Worm (Caenorhabditis elegans) whole organism, L1 larva: ENCODE results near the gene dmsr-6.

Source experiments
- C16A3.4 ChIP-seq: fragments of 150-350 bp; optimal IDR thresholded peaks from 2 replicates; lab custom pipeline; 2014; ENCODE audit warnings: missing biosample characterization, missing genetic modification characterization
- blmp-1 ChIP-seq: fragments of 150-350 bp; optimal IDR thresholded peaks from 2 replicates; lab custom pipeline; 2014; ENCODE audit warnings: missing biosample characterization, missing genetic modification characterization
- hlh-17 ChIP-seq: fragments of 200-800 bp; sonication (Bioruptor generic); optimal IDR thresholded peaks from 2 replicates; lab custom pipeline; 2018; ENCODE audit warnings: missing genetic modification characterization, mild to moderate bottlenecking, missing compliant biosample characterization, moderate library complexity, borderline replicate concordance
- pag-3 ChIP-seq: sonication (generic microtip); optimal IDR thresholded peaks from 2 replicates; lab custom pipeline; 2017; ENCODE audit warnings: missing genetic modification characterization, mild to moderate bottlenecking, missing compliant biosample characterization, antibody characterized with exemption, borderline replicate concordance; ENCODE audit not compliant: insufficient read depth

- TF ChIP-seq blmp-1 (tag; lab: Kevin White, UChicago): peak; percentile 76
- TF ChIP-seq pag-3 (tag; lab: Kevin White, UChicago): no peak
- TF ChIP-seq C16A3.4 (tag; lab: Kevin White, UChicago): peak; percentile 93
- no peak for TF ChIP-seq hlh-17 (GFP tag; lab: Kevin White, UChicago)
These were observed 41.4 kb downstream of the dmsr-6 start for ce11 chrII:14496809-14497208.
